Fruit fly (Drosophila melanogaster): ENCODE results near the gene CG11885.

DNA sequence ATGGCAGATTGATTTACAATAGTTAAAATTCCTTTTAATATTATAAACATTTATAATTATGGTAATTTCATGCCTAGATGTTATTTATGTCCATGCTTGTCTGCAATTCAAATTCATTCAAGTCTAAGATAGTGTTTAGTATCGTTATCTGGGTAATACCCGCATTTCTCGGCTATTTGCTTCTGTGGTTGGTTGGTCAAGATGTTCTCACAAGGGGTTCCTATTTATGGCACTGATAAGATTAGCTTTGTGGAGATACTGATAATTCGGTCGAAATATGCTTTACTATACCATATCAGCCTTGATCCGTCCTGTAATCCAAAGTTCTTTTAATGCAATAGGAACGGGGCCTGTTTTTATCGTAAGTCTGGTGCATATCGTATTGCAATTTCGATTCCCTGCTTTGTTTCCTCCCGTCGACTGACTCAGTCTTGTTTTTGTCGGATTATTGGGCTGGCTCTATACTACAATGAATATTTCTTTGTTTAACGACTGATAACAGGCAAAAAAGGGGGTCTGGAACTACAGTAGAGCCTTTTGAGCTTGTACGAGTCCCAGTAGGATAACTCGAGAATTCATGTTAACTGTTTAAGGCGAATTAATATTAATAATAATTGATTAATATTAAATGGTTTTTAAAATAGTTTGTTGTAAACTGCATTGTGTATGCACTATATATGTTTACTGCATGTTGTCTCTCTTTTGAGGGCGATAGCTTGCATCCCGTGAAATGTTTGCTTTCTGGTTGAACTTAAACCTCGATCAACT, 30.6 kb upstream of the CG11885 start:
- no peak for TF ChIP-seq CG11504 (tag; optimal IDR thresholded peaks at IDR 0.05)
- TF ChIP-seq CG12744 (GFP tag; optimal IDR thresholded peaks at IDR 0.05) = no peak
- TF ChIP-seq NK7.1 (GFP tag; optimal IDR thresholded peaks at IDR 0.05) = no peak
- TF ChIP-seq CG1832 (GFP tag; optimal IDR thresholded peaks at IDR 0.05) = no peak
- TF ChIP-seq CG12769 (tag; optimal IDR thresholded peaks at IDR 0.05) = no peak
- no peak for TF ChIP-seq lola (GFP tag; optimal IDR thresholded peaks at IDR 0.05)
- no peak for TF ChIP-seq kay (GFP tag; optimal IDR thresholded peaks at IDR 0.05)
- TF ChIP-seq sug (tag; optimal IDR thresholded peaks at IDR 0.05) = peak; percentile 96
- TF ChIP-seq tll (GFP tag; optimal IDR thresholded peaks at IDR 0.05) = no peak
- TF ChIP-seq Scr (GFP tag; IDR thresholded peaks at IDR 0.05; ENCODE audit: partially characterized antibody) = no peak
- no peak for TF ChIP-seq CG2889 (GFP tag; IDR thresholded peaks at IDR 0.05)
- no peak for TF ChIP-seq CG17829 (tag; optimal IDR thresholded peaks at IDR 0.05)
- no peak for TF ChIP-seq slou (GFP tag; optimal IDR thresholded peaks at IDR 0.05)

All from whole organism, embryonic.